Worm (Caenorhabditis elegans) whole organism, early embryonic: ENCODE measurements around the gene acs-19.

Experiments used
- B0310.2 ChIP-seq: sonication (generic microtip); optimal IDR thresholded peaks from 2 replicates; lab custom pipeline; 2016; ENCODE audit warnings: mild to moderate bottlenecking, missing genetic modification characterization, missing compliant biosample characterization
- F13C5.2 ChIP-seq: sonication (generic microtip); optimal IDR thresholded peaks from 2 replicates; lab custom pipeline; 2017; ENCODE audit warnings: mild to moderate bottlenecking, missing genetic modification characterization, inconsistent platforms, missing compliant biosample characterization
- aly-1 ChIP-seq: sonication (generic microtip); optimal IDR thresholded peaks from 2 replicates; lab custom pipeline; 2016; ENCODE audit warnings: missing genetic modification characterization, missing compliant biosample characterization
- ama-1 ChIP-seq: fragments of 150-350 bp; optimal IDR thresholded peaks from 2 replicates; lab custom pipeline; 2014
- ets-7 ChIP-seq: sonication (generic microtip); optimal IDR thresholded peaks from 2 replicates; lab custom pipeline; 2016; ENCODE audit warnings: missing genotype, missing genetic modification characterization, missing compliant biosample characterization
- flt-1 ChIP-seq: fragments of 200-800 bp; sonication (Bioruptor generic); IDR thresholded peaks from 2 replicates; pipeline ENCODE4 v1.3.6; 2022; ENCODE audit warnings: missing genetic modification characterization, missing compliant biosample characterization
- hmbx-1 ChIP-seq: sonication (generic microtip); optimal IDR thresholded peaks from 2 replicates; lab custom pipeline; 2016; ENCODE audit warnings: mild to moderate bottlenecking, missing genetic modification characterization, missing compliant biosample characterization
- hnd-1 ChIP-seq: sonication (generic microtip); optimal IDR thresholded peaks from 2 replicates; lab custom pipeline; 2016; ENCODE audit warnings: missing genetic modification characterization, missing compliant biosample characterization
- pes-1 ChIP-seq: fragments of 200-800 bp; sonication (Bioruptor generic); IDR thresholded peaks from 2 replicates; pipeline ENCODE4 v1.3.6; 2022; ENCODE audit warnings: missing genetic modification reagents, missing genetic modification characterization, missing compliant biosample characterization
- scrt-1 ChIP-seq: fragments of 200-800 bp; sonication (Bioruptor generic); IDR thresholded peaks from 2 replicates; pipeline ENCODE4 v1.3.6; 2022; ENCODE audit warnings: missing genetic modification characterization, missing compliant biosample characterization
- tra-4 ChIP-seq: sonication (generic microtip); optimal IDR thresholded peaks from 2 replicates; lab custom pipeline; 2017; ENCODE audit warnings: missing genetic modification characterization, missing compliant biosample characterization

DNA sequence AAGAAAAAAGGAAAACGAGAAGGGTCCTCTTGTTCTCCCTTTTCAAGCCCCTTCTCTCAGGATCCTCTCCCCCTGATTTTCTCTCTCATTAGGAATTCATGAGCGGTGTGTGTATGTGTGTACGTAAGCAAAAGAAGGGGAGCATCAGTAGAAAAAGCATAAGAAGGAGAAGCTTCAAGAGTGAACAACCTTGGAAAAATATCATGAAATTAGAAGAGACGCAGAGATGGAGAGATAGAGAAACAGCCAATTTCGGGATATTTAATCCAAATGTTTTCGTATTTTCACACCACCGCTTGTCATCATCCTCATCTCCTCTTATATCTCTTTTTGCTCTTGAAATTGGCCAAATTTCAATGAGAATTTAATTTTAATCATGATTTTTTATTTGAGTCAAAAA is 18.9 kb downstream of the acs-19 start:
- TF ChIP-seq ets-7 (tag; lab: Kevin White, UChicago), result no peak
- TF ChIP-seq ama-1, result no peak
- no peak for TF ChIP-seq pes-1 (GFP tag; lab: Robert Waterston, UW)
- TF ChIP-seq hnd-1 (tag; lab: Kevin White, UChicago), result no peak
- no peak for TF ChIP-seq aly-1 (tag; lab: Kevin White, UChicago)
- TF ChIP-seq tra-4 (tag; lab: Kevin White, UChicago), result no peak
- no peak for TF ChIP-seq F13C5.2 (tag; lab: Kevin White, UChicago)
- TF ChIP-seq scrt-1 (GFP tag; lab: Robert Waterston, UW), result no peak
- no peak for TF ChIP-seq flt-1 (GFP tag; lab: Robert Waterston, UW)
- TF ChIP-seq B0310.2 (tag; lab: Kevin White, UChicago), result no peak
- TF ChIP-seq hmbx-1 (tag; lab: Kevin White, UChicago), result no peak
